Fruit fly (Drosophila melanogaster) whole organism, embryonic: ENCODE data around the gene CG34282.

Source experiments
- CG1024 ChIP-seq: fragments of 200-800 bp; sonication (Bioruptor generic); IDR thresholded peaks from 2 replicates; pipeline ENCODE4 v1.3.6; 2022; ENCODE audit warnings: missing biosample characterization, missing genetic modification characterization
- CG14667 ChIP-seq: fragments of 200-800 bp; sonication (Bioruptor generic); IDR thresholded peaks from 2 replicates; pipeline ENCODE4 v1.3.6; 2022; ENCODE audit warnings: missing biosample characterization, missing genetic modification characterization
- CG18476 ChIP-seq: fragments of 200-800 bp; sonication (Bioruptor generic); optimal IDR thresholded peaks from 2 replicates; lab custom pipeline; 2016; ENCODE audit warnings: missing biosample characterization, mild to moderate bottlenecking, missing genetic modification characterization
- CG31365 ChIP-seq: fragments of 200-800 bp; sonication (Bioruptor generic); optimal IDR thresholded peaks from 2 replicates; lab custom pipeline; 2018; ENCODE audit warnings: missing biosample characterization, mild to moderate bottlenecking, missing genetic modification characterization
- CG31388 ChIP-seq: fragments of 200-800 bp; sonication (Bioruptor generic); optimal IDR thresholded peaks from 2 replicates; lab custom pipeline; 2016; ENCODE audit warnings: missing biosample characterization, missing genetic modification characterization
- CG6254 ChIP-seq: fragments of 200-800 bp; sonication (Bioruptor generic); optimal IDR thresholded peaks from 3 replicates; lab custom pipeline; 2017; ENCODE audit warnings: mild to moderate bottlenecking, missing biosample characterization, missing genetic modification reagents, missing genetic modification characterization
- Deaf1 ChIP-seq: fragments of 200-800 bp; optimal IDR thresholded peaks from 3 replicates; lab custom pipeline; 2019; ENCODE audit warnings: missing biosample characterization, mild to moderate bottlenecking, missing genetic modification characterization, moderate library complexity
- Fer2 ChIP-seq: fragments of 200-800 bp; sonication (Bioruptor generic); optimal IDR thresholded peaks from 2 replicates; lab custom pipeline; 2018; ENCODE audit warnings: missing biosample characterization, mild to moderate bottlenecking, missing genetic modification characterization, moderate library complexity
- HLH3B ChIP-seq: fragments of 200-800 bp; sonication (Bioruptor generic); IDR thresholded peaks from 2 replicates; pipeline ENCODE4 v1.3.6; 2022; ENCODE audit warnings: missing biosample characterization, missing genetic modification characterization
- Hey ChIP-seq: fragments of 200-800 bp; sonication (Bioruptor generic); optimal IDR thresholded peaks from 3 replicates; lab custom pipeline; 2018; ENCODE audit warnings: missing biosample characterization, mild to moderate bottlenecking, missing genetic modification characterization
- Hr51 ChIP-seq, 2 experiments: fragments of 200-800 bp; sonication (Bioruptor generic); optimal IDR thresholded peaks; 2 replicates in 1 of 2; 3 replicates in 1 of 2; lab custom pipeline; 2016 to 2018; ENCODE audit warnings: missing biosample characterization in 2 of 2, missing genetic modification characterization in 2 of 2, mild to moderate bottlenecking in 1 of 2, moderate library complexity in 1 of 2
- Lhr ChIP-seq: fragments of 200-800 bp; sonication (Bioruptor generic); optimal IDR thresholded peaks from 3 replicates; lab custom pipeline; 2017; ENCODE audit warnings: mild to moderate bottlenecking, missing biosample characterization, missing genetic modification reagents, missing genetic modification characterization
- Nf-YB ChIP-seq: fragments of 200-800 bp; sonication (Bioruptor generic); optimal IDR thresholded peaks from 3 replicates; lab custom pipeline; 2019; ENCODE audit warnings: missing biosample characterization, mild to moderate bottlenecking, missing genetic modification characterization, moderate library complexity
- Nf-YC ChIP-seq: fragments of 200-800 bp; optimal IDR thresholded peaks from 3 replicates; lab custom pipeline; 2019; ENCODE audit warnings: missing biosample characterization, mild to moderate bottlenecking, missing genetic modification characterization, moderate library complexity
- Oaz ChIP-seq: fragments of 200-800 bp; sonication (Bioruptor generic); IDR thresholded peaks from 2 replicates; pipeline ENCODE4 v1.3.6; 2022; ENCODE audit warnings: missing biosample characterization, missing genetic modification characterization
- Optix ChIP-seq: fragments of 200-800 bp; sonication (Bioruptor generic); IDR thresholded peaks from 3 replicates; pipeline ENCODE4 v1.3.6; 2022; ENCODE audit warnings: missing biosample characterization, missing genetic modification characterization
- Pdp1 ChIP-seq, 2 experiments: fragments of 200-800 bp; sonication (Bioruptor generic); optimal IDR thresholded peaks; 3 replicates each; lab custom pipeline; 2016; ENCODE audit warnings: missing biosample characterization in 2 of 2, missing genetic modification characterization in 2 of 2, mild to moderate bottlenecking in 1 of 2, moderate library complexity in 1 of 2
- Xrp1 ChIP-seq: fragments of 200-800 bp; sonication (Bioruptor generic); IDR thresholded peaks from 2 replicates; pipeline ENCODE4 v1.3.6; 2022; ENCODE audit warnings: missing biosample characterization, missing genetic modification characterization
- abd-A ChIP-seq: fragments of 200-800 bp; sonication (Bioruptor generic); optimal IDR thresholded peaks from 3 replicates; lab custom pipeline; 2019; ENCODE audit warnings: missing biosample characterization, mild to moderate bottlenecking, missing genetic modification characterization, moderate library complexity
- bowl ChIP-seq: fragments of 200-800 bp; sonication (Bioruptor generic); IDR thresholded peaks from 2 replicates; pipeline ENCODE4 v1.3.6; 2022; ENCODE audit warnings: missing biosample characterization, missing genetic modification characterization
- cad ChIP-seq: fragments of >200 bp; optimal IDR thresholded peaks from 2 replicates; lab custom pipeline; 2017; ENCODE audit warnings: missing biosample characterization, missing genetic modification characterization
- crol ChIP-seq: fragments of 200-800 bp; sonication (Bioruptor generic); IDR thresholded peaks from 2 replicates; pipeline ENCODE4 v1.3.6; 2022; ENCODE audit warnings: missing biosample characterization, missing genetic modification characterization
- ewg ChIP-seq: fragments of 200-800 bp; sonication (Bioruptor generic); optimal IDR thresholded peaks from 3 replicates; lab custom pipeline; 2017; ENCODE audit warnings: mild to moderate bottlenecking, missing biosample characterization, missing genetic modification reagents, missing genetic modification characterization
- fd3F ChIP-seq: fragments of 200-800 bp; sonication (Bioruptor generic); optimal IDR thresholded peaks from 2 replicates; lab custom pipeline; 2018; ENCODE audit warnings: missing biosample characterization, mild to moderate bottlenecking, missing genetic modification characterization, moderate library complexity
- hkb ChIP-seq, 2 experiments: fragments of 200-800 bp in 1 of 2; fragments of >200 bp in 1 of 2; sonication (Bioruptor generic) in 1 of 2; IDR thresholded peaks in 1 of 2; optimal IDR thresholded peaks in 1 of 2; 2 replicates each; pipeline versions ENCODE4 v1.3.6 to Lab custom; 2017 to 2022; ENCODE audit warnings: missing biosample characterization in 1 of 2, missing genetic modification characterization in 1 of 2
- kay ChIP-seq: fragments of 200-800 bp; sonication (Bioruptor generic); optimal IDR thresholded peaks from 2 replicates; lab custom pipeline; 2016; ENCODE audit warnings: missing biosample characterization, missing genetic modification characterization
- nom ChIP-seq: fragments of 200-800 bp; sonication (Bioruptor generic); optimal IDR thresholded peaks from 2 replicates; lab custom pipeline; 2017; ENCODE audit warnings: missing biosample characterization, missing genetic modification characterization, mild to moderate bottlenecking, moderate library complexity, missing genetic modification reagents
- onecut ChIP-seq: fragments of 200-800 bp; sonication (Bioruptor generic); IDR thresholded peaks from 2 replicates; pipeline ENCODE4 v1.3.6; 2022; ENCODE audit warnings: missing biosample characterization, missing genetic modification characterization
- pfk ChIP-seq: fragments of 200-800 bp; sonication (Bioruptor generic); optimal IDR thresholded peaks from 2 replicates; lab custom pipeline; 2018; ENCODE audit warnings: missing biosample characterization, mild to moderate bottlenecking, missing genetic modification characterization, moderate library complexity
- pros ChIP-seq: fragments of 200-800 bp; sonication (Bioruptor generic); optimal IDR thresholded peaks from 3 replicates; lab custom pipeline; 2019; ENCODE audit warnings: missing biosample characterization, mild to moderate bottlenecking, missing genetic modification characterization, moderate library complexity
- run ChIP-seq: fragments of 200-800 bp; sonication (Bioruptor generic); optimal IDR thresholded peaks from 3 replicates; lab custom pipeline; 2018; ENCODE audit warnings: missing biosample characterization, mild to moderate bottlenecking, missing genetic modification characterization
- tin ChIP-seq: fragments of 200-800 bp; sonication (Bioruptor generic); optimal IDR thresholded peaks from 3 replicates; lab custom pipeline; 2016; ENCODE audit warnings: missing biosample characterization, missing genetic modification characterization
- tup ChIP-seq: fragments of 200-800 bp; sonication (Bioruptor generic); optimal IDR thresholded peaks from 2 replicates; lab custom pipeline; 2016; ENCODE audit warnings: missing biosample characterization, mild to moderate bottlenecking, missing genetic modification characterization, moderate library complexity
- usp ChIP-seq: fragments of >200 bp; optimal IDR thresholded peaks from 2 replicates; lab custom pipeline; 2017; ENCODE audit warnings: missing biosample characterization, missing genetic modification characterization
- zen ChIP-seq: fragments of 200-800 bp; sonication (Bioruptor generic); optimal IDR thresholded peaks from 3 replicates; lab custom pipeline; 2018; ENCODE audit warnings: missing biosample characterization, mild to moderate bottlenecking, missing genetic modification characterization, moderate library complexity

Gene CG34282

DNA sequence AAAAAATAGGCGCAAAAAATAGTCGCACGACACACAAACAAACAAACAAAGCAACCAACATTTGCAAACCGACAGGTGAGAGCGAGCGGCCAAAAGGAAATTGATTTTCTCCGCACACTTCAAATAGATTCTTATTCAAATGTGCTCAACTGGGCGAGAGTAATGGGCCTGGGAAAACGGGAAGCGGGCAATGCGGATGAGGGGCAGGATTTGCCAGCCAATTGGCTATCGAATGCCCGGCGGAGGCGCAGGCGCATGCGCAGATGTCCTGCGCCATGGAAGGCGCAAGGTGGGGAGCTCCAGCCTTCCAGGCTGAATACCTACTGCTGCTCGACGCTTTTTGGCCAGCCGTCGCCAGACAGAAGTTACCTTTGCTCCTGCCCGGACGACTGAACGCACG is 10.1 kb downstream of the CG34282 start, which contains the start of the genes ChAT and VAChT:
Gene ChAT (plus strand): TSS at position 352 of the 400 bp plus-strand sequence.
Gene VAChT (plus strand): TSS at position 352 of the 400 bp plus-strand sequence.
- TF ChIP-seq Optix = no peak
- TF ChIP-seq Nf-YB (GFP tag; lab: Kevin White, UChicago) = peak; percentile 74
- no peak for TF ChIP-seq cad (GFP tag; lab: Kevin White, UChicago)
- no peak for TF ChIP-seq zen (tag; lab: Kevin White, UChicago)
- TF ChIP-seq bowl (GFP tag; lab: Robert Waterston, UW) = no peak
- peak; percentile 55 for TF ChIP-seq pfk (GFP tag; lab: Kevin White, UChicago)
- TF ChIP-seq ewg (GFP tag; lab: Kevin White, UChicago) = peak; percentile 86
- peak; percentile 31 for TF ChIP-seq Deaf1 (tag; lab: Kevin White, UChicago)
- no peak for TF ChIP-seq HLH3B (GFP tag; lab: Robert Waterston, UW)
- TF ChIP-seq fd3F (GFP tag; lab: Kevin White, UChicago) = no peak
- peak; percentile 33; the same call in 1 of the 2 replicates for TF ChIP-seq crol (GFP tag; lab: Robert Waterston, UW)
- TF ChIP-seq onecut = peak; percentile 67; the same call in 1 of the 2 replicates
- no peak for TF ChIP-seq pros (GFP tag; lab: Kevin White, UChicago)
- peak; percentile 87 for TF ChIP-seq Nf-YC (tag; lab: Kevin White, UChicago)
- peak; percentile 71 for TF ChIP-seq abd-A (tag; lab: Kevin White, UChicago)
- no peak for TF ChIP-seq Hr51 (GFP tag; optimal IDR thresholded peaks at IDR 0.05; lab: Kevin White, UChicago)
- no peak for TF ChIP-seq CG1024 (GFP tag; lab: Robert Waterston, UW)
- TF ChIP-seq tup = no peak

DNA sequence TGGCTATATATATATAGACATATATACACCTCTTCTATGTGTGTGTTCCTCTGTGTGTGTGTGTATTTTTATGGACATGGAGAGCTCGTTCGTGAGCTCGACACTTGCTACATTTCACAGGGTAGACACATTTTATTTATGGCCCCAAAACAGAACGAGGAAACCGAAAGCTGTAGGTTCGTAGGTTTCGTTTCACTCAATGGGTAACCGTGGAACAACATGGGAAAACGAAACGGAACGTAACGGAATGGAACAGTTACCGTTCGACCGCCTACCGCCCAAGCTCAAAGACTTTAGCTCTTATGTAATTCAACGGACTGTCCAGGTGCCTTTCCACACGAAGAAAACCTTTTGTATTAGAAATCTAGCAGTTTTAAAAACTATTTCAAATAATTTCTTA is 11.2 kb downstream of the CG34282 start:
- TF ChIP-seq Oaz (no peak), Pdp1 (GFP tag; optimal IDR thresholded peaks at IDR 0.05; lab: Kevin White, UChicago) (peak in 1 of 2 experiments; percentile 7), abd-A (tag; lab: Kevin White, UChicago) (peak; percentile 15), Xrp1 (no peak), Lhr (GFP tag; lab: Kevin White, UChicago) (no peak), CG31365 (tag; lab: Kevin White, UChicago) (no peak), Fer2 (no peak), kay (GFP tag; lab: Kevin White, UChicago) (no peak), nom (GFP tag; lab: Kevin White, UChicago) (no peak), hkb (optimal IDR thresholded peaks at IDR 0.05; lab: Kevin White, UChicago) (no peak), hkb (GFP tag; IDR thresholded peaks at IDR 0.05; lab: Robert Waterston, UW) (no peak), CG6254 (GFP tag; lab: Kevin White, UChicago) (no peak), pfk (GFP tag; lab: Kevin White, UChicago) (peak; percentile 93), Deaf1 (tag; lab: Kevin White, UChicago) (peak; percentile 22), tin (GFP tag; lab: Kevin White, UChicago) (no peak), usp (GFP tag; lab: Kevin White, UChicago) (no peak), CG14667 (no peak)

DNA sequence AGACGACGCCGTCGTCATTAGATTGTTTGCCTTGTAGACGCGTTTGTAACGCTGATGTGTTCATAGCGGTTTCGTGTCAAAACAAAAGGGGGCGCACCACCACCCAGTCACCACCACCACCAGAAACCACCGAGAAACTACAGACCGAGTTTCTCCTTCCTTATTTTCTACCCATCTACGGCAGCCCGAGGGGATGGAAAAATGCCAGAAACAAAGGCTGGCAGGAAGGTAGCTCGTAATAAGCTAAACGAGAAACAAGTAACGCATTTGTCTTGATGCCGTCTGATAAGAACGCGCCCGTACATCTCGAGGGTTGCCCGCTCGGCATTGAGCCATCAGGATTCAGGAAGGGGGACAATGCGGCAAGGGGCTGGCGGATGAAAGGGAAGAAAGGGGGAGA is 12.4 kb downstream of the CG34282 start:
- TF ChIP-seq Hey (tag; lab: Kevin White, UChicago) (peak; percentile 58), CG18476 (GFP tag; lab: Kevin White, UChicago) (no peak), abd-A (tag; lab: Kevin White, UChicago) (peak; percentile 79), run (tag; lab: Kevin White, UChicago) (peak; percentile 11), pros (GFP tag; lab: Kevin White, UChicago) (peak; percentile 75), CG31388 (GFP tag; lab: Kevin White, UChicago) (no peak)
